Worm (Caenorhabditis elegans): ENCODE results near the gene Y75B12B.11.
"Not testable (repeated sequence)": the region's sequence is repeated elsewhere in the genome, so short reads cannot be mapped to it uniquely, and the experiment has no call there.

The Y75B12B.11 gene

DNA sequence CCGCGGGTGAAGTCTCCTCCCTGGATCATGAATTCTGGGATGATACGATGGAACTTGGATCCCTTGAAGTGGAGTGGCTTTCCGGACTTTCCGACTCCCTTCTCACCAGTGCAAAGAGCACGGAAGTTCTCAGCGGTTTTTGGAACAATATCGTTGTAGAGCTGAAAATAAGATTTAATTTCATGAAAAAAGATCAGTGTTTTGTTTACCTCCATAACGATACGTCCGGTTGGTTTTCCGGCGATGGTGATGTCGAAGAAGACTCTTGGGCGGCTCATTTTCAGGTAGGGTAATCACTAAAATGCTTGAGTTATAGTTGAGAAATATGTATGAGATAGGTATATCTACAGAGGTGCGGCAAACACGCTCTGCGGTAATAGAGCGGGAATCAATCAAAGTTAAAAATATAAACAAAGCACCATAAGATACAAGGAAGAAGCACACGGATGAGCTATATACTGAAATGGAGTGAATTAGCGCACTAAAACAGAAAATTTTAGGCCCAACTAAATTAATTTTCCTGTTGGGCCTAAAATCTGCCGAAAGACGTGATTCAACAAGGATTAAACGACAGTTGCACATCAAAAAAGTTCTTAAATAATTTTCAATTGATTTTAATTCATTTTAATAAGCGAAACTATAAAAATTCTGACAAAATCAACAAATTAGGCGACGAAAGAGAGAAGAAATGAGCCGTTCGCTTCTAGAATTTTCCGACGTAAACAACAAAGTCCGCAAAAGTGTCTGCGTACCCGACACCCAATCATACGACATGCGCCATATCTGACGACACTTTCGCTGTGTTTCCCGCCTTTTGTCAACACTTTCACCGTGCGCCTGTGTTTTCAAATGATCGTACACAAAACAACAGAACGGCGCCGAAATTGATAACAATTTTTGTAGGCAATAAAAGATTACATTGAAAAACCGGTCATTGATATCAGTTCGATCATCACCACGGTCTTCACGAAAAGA, 3.7 kb upstream of the Y75B12B.11 start, which contains the start of the genes cyn-7 and bath-36:
cyn-7 (minus strand) TSS at position 296 of the 975 bp plus-strand sequence.
bath-36 (plus strand) TSS at position 806 of the 975 bp plus-strand sequence.
- no peak for TF ChIP-seq klf-2 (GFP tag; conservative IDR thresholded peaks at IDR 0.05)
- TF ChIP-seq ztf-29 (GFP tag; IDR thresholded peaks at IDR 0.05), result no peak
- TF ChIP-seq flt-1 (GFP tag; IDR thresholded peaks at IDR 0.05), result peak; percentile 24; the same call in 1 of the 2 replicates
- TF ChIP-seq ztf-23 (GFP tag; IDR thresholded peaks at IDR 0.05), result no peak
- no peak for TF ChIP-seq cog-1 (tag; optimal IDR thresholded peaks at IDR 0.05)

DNA sequence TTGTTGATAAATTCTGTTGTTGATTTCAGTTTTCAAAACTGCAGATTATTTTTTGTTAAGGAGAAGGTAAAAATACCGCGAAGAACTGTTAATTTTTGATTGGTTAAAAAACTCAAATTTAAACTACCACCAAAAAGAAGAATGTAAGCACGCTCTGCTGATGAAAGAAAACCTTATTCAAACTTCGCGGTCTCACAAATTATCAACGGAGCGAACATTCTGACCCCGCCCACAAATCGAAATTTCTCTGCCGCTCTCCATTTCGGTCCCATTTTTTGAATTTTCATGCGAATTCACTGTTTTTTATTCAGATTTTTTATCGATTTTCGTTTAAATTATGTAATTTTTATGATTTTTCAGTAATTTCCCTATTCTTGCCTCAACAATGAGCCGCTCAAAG, 1.5 kb upstream of the Y75B12B.11 start, which contains the start of gene cyn-3:
cyn-3 (plus strand) TSS at position 361 of the 400 bp plus-strand sequence.
- TF ChIP-seq T22C8.4 (GFP tag; IDR thresholded peaks at IDR 0.05) (no peak), ztf-23 (GFP tag; IDR thresholded peaks at IDR 0.05) (no peak), med-1 (GFP tag; optimal IDR thresholded peaks at IDR 0.05; ENCODE audit: insufficient read depth) (no peak), tab-1 (GFP tag; IDR thresholded peaks at IDR 0.05) (no peak), ref-1 (GFP tag; conservative IDR thresholded peaks at IDR 0.05) (no peak), klf-2 (GFP tag; conservative IDR thresholded peaks at IDR 0.05) (no peak), cog-1 (tag; optimal IDR thresholded peaks at IDR 0.05) (no peak), flt-1 (GFP tag; IDR thresholded peaks at IDR 0.05) (no peak), ztf-29 (GFP tag; IDR thresholded peaks at IDR 0.05) (no peak)

DNA sequence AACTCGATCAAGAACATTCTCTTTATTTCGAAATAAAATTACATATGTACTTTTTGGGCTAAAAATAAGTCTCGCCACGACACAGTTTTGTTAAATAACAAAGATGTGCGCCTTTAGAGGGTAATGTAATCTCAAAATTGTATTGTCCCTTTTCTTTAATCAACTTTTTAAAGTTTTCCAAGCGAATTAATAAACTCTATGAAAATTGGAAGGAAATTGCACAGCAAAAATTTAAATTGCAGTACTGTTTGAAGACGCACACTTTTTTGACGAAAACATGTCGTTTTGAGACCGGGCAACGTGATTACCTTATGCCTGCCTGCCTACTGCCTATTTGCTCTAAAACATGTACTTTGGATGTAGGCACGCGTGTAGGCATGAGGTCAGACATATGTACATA, 875 bp downstream of the Y75B12B.11 start:
- no peak for TF ChIP-seq ref-1 (GFP tag; conservative IDR thresholded peaks at IDR 0.05)
- TF ChIP-seq T22C8.4 (GFP tag; IDR thresholded peaks at IDR 0.05), result no peak
- no peak for TF ChIP-seq cog-1 (tag; optimal IDR thresholded peaks at IDR 0.05)
- TF ChIP-seq flt-1 (GFP tag; IDR thresholded peaks at IDR 0.05), result no peak
- TF ChIP-seq ztf-23 (GFP tag; IDR thresholded peaks at IDR 0.05), result no peak
- no peak for TF ChIP-seq ztf-29 (GFP tag; IDR thresholded peaks at IDR 0.05)
- TF ChIP-seq tab-1 (GFP tag; IDR thresholded peaks at IDR 0.05), result no peak
- TF ChIP-seq med-1 (GFP tag; optimal IDR thresholded peaks at IDR 0.05; ENCODE audit: insufficient read depth), result no peak
- no peak for TF ChIP-seq klf-2 (GFP tag; conservative IDR thresholded peaks at IDR 0.05)

DNA sequence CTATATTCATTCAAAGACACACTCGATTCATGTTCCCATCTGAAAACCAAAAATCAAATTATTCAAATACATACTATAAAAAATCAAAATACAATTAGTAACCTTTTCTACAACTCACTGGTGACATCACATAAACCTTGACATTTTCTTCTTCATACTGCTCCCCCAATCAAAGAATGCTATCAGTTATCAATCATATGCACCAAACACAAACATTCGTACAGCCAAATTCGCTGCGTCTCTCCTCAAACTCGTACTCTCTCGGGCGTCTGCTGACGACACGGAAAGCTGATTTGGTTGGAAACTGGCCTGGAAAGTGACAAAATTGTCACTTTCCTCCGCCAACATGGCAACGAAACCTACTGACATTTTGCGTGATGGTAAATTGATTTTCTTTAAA, 1.3 kb downstream of the Y75B12B.11 start, which contains the start of gene plc-2:
plc-2 (plus strand) TSS at position 196 of the 400 bp plus-strand sequence.
- TF ChIP-seq tab-1 (GFP tag; IDR thresholded peaks at IDR 0.05) (no peak), cog-1 (tag; optimal IDR thresholded peaks at IDR 0.05) (no peak), ztf-29 (GFP tag; IDR thresholded peaks at IDR 0.05) (no peak), klf-2 (GFP tag; conservative IDR thresholded peaks at IDR 0.05) (no peak), med-1 (GFP tag; optimal IDR thresholded peaks at IDR 0.05; ENCODE audit: insufficient read depth) (no peak), ztf-23 (GFP tag; IDR thresholded peaks at IDR 0.05) (no peak), flt-1 (GFP tag; IDR thresholded peaks at IDR 0.05) (no peak), T22C8.4 (GFP tag; IDR thresholded peaks at IDR 0.05) (no peak)

DNA sequence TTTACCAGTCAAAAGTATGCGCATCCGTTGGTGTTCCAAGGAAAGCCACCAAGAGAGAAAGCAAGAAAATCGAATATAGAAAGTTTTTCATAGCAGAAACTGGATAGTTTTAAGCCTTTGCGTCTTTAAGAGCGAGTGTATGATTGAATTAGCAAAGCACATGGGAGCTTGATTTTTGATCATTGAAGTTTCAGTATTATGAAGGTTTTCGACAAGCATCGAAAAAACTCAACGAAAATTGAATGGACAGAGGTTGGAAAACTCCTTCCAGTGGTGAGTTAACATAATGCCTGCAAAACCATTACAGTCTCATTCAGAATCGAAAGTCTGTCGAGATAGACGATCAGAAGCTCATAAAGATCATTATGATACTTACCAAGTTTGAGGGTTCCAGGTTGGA, 2.8 kb downstream of the Y75B12B.11 start, which contains the start of gene Y75B12B.13:
Y75B12B.13 (minus strand) TSS at position 101 of the 400 bp plus-strand sequence.
- no peak for TF ChIP-seq cog-1 (tag; optimal IDR thresholded peaks at IDR 0.05)
- TF ChIP-seq tab-1 (GFP tag; IDR thresholded peaks at IDR 0.05), result no peak
- TF ChIP-seq ztf-23 (GFP tag; IDR thresholded peaks at IDR 0.05), result no peak
- TF ChIP-seq ref-1 (GFP tag; conservative IDR thresholded peaks at IDR 0.05), result no peak
- no peak for TF ChIP-seq flt-1 (GFP tag; IDR thresholded peaks at IDR 0.05)
- TF ChIP-seq klf-2 (GFP tag; conservative IDR thresholded peaks at IDR 0.05), result no peak
- TF ChIP-seq ztf-29 (GFP tag; IDR thresholded peaks at IDR 0.05), result no peak
- no peak for TF ChIP-seq med-1 (GFP tag; optimal IDR thresholded peaks at IDR 0.05; ENCODE audit: insufficient read depth)
- no peak for TF ChIP-seq T22C8.4 (GFP tag; IDR thresholded peaks at IDR 0.05)

DNA sequence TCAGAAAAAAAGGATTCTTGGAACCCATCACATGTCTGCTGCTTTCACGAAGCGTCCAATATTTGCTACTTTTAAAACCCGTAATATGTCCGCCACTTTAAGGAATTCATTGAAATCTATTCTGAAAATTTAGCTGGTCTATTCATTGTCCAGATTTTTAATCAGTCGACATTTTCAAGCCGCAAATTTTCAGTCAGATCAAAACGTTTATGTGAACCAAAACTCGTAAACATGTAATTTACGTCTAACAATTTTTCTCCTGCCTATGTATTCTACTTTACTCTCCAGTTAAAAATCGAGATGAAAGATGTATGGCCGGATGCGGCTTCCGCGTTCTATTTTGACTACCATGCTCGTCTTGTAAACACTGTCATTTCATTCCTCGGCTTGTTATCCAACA, 6.9 kb downstream of the Y75B12B.11 start, which contains the start of gene srw-1:
srw-1 (plus strand) TSS at position 301 of the 400 bp plus-strand sequence.
- TF ChIP-seq med-1 (GFP tag; optimal IDR thresholded peaks at IDR 0.05; ENCODE audit: insufficient read depth) (no peak), T22C8.4 (GFP tag; IDR thresholded peaks at IDR 0.05) (no peak), tab-1 (GFP tag; IDR thresholded peaks at IDR 0.05) (no peak), cog-1 (tag; optimal IDR thresholded peaks at IDR 0.05) (no peak), flt-1 (GFP tag; IDR thresholded peaks at IDR 0.05) (no peak), ztf-23 (GFP tag; IDR thresholded peaks at IDR 0.05) (no peak), ref-1 (GFP tag; conservative IDR thresholded peaks at IDR 0.05) (no peak), klf-2 (GFP tag; conservative IDR thresholded peaks at IDR 0.05) (no peak), ztf-29 (GFP tag; IDR thresholded peaks at IDR 0.05) (no peak)

DNA sequence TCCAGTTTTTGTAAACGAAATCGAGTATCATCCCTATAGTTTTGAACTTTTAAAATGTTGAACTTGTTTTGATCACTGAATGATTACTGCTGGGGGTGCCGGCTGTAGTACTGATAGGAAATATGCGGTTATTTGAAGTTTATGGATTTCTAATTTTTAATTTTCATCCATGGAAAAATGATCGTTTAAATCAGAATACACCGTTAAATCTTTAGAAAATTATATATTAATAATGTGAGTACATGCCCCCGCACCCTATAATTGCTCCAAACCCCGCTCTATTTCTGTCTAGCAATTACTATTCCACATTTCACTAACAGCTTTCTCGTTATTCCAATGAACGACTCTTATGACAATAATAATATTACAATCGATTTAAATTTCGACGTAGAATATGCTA, 8.7 kb downstream of the Y75B12B.11 start, which contains the start of gene Y75B12B.10:
Y75B12B.10 (plus strand) TSS at position 301 of the 400 bp plus-strand sequence.
- no peak for TF ChIP-seq med-1 (GFP tag; optimal IDR thresholded peaks at IDR 0.05; ENCODE audit: insufficient read depth)
- no peak for TF ChIP-seq flt-1 (GFP tag; IDR thresholded peaks at IDR 0.05)
- TF ChIP-seq ztf-23 (GFP tag; IDR thresholded peaks at IDR 0.05), result no peak
- TF ChIP-seq klf-2 (GFP tag; conservative IDR thresholded peaks at IDR 0.05), result no peak
- TF ChIP-seq T22C8.4 (GFP tag; IDR thresholded peaks at IDR 0.05), result no peak
- no peak for TF ChIP-seq tab-1 (GFP tag; IDR thresholded peaks at IDR 0.05)
- TF ChIP-seq cog-1 (tag; optimal IDR thresholded peaks at IDR 0.05), result no peak
- no peak for TF ChIP-seq ztf-29 (GFP tag; IDR thresholded peaks at IDR 0.05)
- TF ChIP-seq ref-1 (GFP tag; conservative IDR thresholded peaks at IDR 0.05), result no peak

DNA sequence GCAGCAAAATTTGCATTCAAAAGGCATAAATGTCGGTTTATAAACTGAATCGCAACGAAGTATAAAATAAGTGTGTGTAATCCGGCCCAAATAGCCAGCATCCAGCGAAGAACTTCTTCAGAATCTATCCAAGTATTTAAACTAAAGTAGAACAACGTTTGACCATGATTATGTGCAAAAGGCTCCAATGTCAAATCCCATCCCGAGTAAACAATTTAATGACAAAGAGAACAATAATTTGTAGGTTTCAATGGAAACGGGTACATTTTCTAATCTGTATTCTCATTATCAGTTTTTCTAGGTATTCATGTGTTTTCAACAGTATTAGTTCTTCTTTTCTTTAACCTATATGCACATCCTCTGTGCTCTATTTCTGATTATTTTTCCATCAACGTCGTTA, 16.6 kb downstream of the Y75B12B.11 start, which contains the start of gene C41G6.12:
C41G6.12 (minus strand) TSS at position 101 of the 400 bp plus-strand sequence.
- TF ChIP-seq cog-1 (tag; optimal IDR thresholded peaks at IDR 0.05); med-1 (GFP tag; optimal IDR thresholded peaks at IDR 0.05; ENCODE audit: insufficient read depth); ztf-29 (GFP tag; IDR thresholded peaks at IDR 0.05): not testable (repeated sequence)

DNA sequence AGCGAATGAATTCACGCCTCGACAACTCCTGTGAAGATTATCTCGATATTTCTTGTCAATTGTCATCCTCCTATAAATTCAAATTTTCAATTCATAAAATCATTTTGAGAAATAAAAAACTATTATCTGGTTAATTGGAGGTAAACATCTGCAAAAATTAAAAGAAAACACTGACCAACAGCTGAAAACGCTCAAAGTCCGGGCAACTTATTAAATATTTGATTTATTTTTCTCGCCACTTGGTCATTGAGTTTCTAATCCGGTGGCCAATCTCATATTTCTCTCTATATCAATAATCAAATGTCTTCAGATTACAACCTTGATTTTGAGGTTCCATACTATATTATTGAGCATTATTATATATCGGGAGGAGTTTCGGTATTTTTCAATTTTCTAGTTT, 20.8 kb downstream of the Y75B12B.11 start, which contains the start of gene sri-24:
sri-24 (plus strand) TSS at position 301 of the 400 bp plus-strand sequence.
- not testable (repeated sequence) for TF ChIP-seq klf-2 (GFP tag; conservative IDR thresholded peaks at IDR 0.05); ztf-29 (GFP tag; IDR thresholded peaks at IDR 0.05); ztf-23 (GFP tag; IDR thresholded peaks at IDR 0.05)

Data from whole organism, midembryonic.